Worm (Caenorhabditis elegans) whole organism, L4 larva: ENCODE measurements around the gene srx-64.

Experiments used
- Y5F2A.4 ChIP-seq: fragments of 200-800 bp; sonication (Bioruptor generic); optimal IDR thresholded peaks from 2 replicates; lab custom pipeline; 2018; ENCODE audit warnings: mild to moderate bottlenecking, missing genetic modification characterization, missing compliant biosample characterization
- aly-2 ChIP-seq: sonication (generic microtip); optimal IDR thresholded peaks from 2 replicates; lab custom pipeline; 2018; ENCODE audit warnings: missing biosample characterization, missing genetic modification characterization
- ama-1 ChIP-seq: fragments of 150-350 bp; optimal IDR thresholded peaks from 2 replicates; lab custom pipeline; 2014; ENCODE audit warnings: inconsistent platforms, mixed read lengths
- daf-12 ChIP-seq: fragments of 150-350 bp; optimal IDR thresholded peaks from 2 replicates; lab custom pipeline; 2014; ENCODE audit warnings: missing biosample characterization, missing genetic modification reagents, missing genetic modification characterization
- daf-19 ChIP-seq: fragments of 200-800 bp; sonication (Bioruptor generic); conservative IDR thresholded peaks from 2 replicates; pipeline ENCODE4 v1.3.6; 2022; ENCODE audit warnings: missing genetic modification characterization, missing compliant biosample characterization
- mdt-29 ChIP-seq: fragments of 200-800 bp; sonication (Bioruptor generic); IDR thresholded peaks from 2 replicates; pipeline ENCODE4 v1.3.6; 2022; ENCODE audit warnings: missing genetic modification reagents, missing genetic modification characterization, missing compliant biosample characterization
- nhr-10 ChIP-seq: fragments of 150-350 bp; optimal IDR thresholded peaks from 2 replicates; lab custom pipeline; 2014; ENCODE audit warnings: missing biosample characterization, missing genetic modification characterization
- nhr-28 ChIP-seq: fragments of 150-350 bp; optimal IDR thresholded peaks from 2 replicates; lab custom pipeline; 2014; ENCODE audit warnings: missing biosample characterization, missing genetic modification characterization
- nhr-76 ChIP-seq: fragments of 150-350 bp; optimal IDR thresholded peaks from 2 replicates; lab custom pipeline; 2014; ENCODE audit warnings: missing biosample characterization, missing genetic modification characterization
- nhr-77 ChIP-seq: fragments of 150-350 bp; optimal IDR thresholded peaks from 2 replicates; lab custom pipeline; 2014; ENCODE audit warnings: missing biosample characterization, missing genetic modification characterization
- pha-4 ChIP-seq, 2 experiments: fragments of 150-350 bp in 1 of 2; fragments of 200-800 bp in 1 of 2; sonication (Bioruptor generic) in 1 of 2; IDR thresholded peaks in 1 of 2; optimal IDR thresholded peaks in 1 of 2; 2 replicates each; pipeline versions ENCODE4 v1.3.6 to Lab custom; 2014 to 2022; ENCODE audit warnings: missing genetic modification characterization in 2 of 2, missing genetic modification reagents in 2 of 2, missing biosample characterization in 1 of 2, missing compliant biosample characterization in 1 of 2
- unc-62 ChIP-seq, 3 experiments: fragments of 150-350 bp in 1 of 3; sonication (generic microtip); optimal IDR thresholded peaks in 2 of 3; peaks in 1 of 3; 1 replicate in 1 of 3; 2 replicates in 2 of 3; lab custom pipeline; 2014 to 2017; ENCODE audit warnings: missing biosample characterization in 3 of 3, missing genetic modification characterization in 3 of 3, missing genetic modification reagents in 3 of 3, missing genotype in 1 of 3
- zfp-3 ChIP-seq: fragments of 200-800 bp; sonication (Bioruptor generic); conservative IDR thresholded peaks from 2 replicates; pipeline ENCODE4 v1.3.6; 2022; ENCODE audit warnings: missing genetic modification reagents, missing genetic modification characterization, missing compliant biosample characterization

- TF ChIP-seq daf-19 (GFP tag; lab: Robert Waterston, UW) (no peak), aly-2 (tag; lab: Kevin White, UChicago) (no peak), unc-62 (GFP tag; optimal IDR thresholded peaks at IDR 0.05 in 1 of 2; lab: Kevin White, UChicago) (no peak), unc-62 (tag; optimal IDR thresholded peaks at IDR 0.05; lab: Kevin White, UChicago) (no peak), nhr-10 (no peak), mdt-29 (GFP tag; lab: Robert Waterston, UW) (no peak), ama-1 (lab: Kevin White, UChicago) (no peak), Y5F2A.4 (GFP tag; lab: Kevin White, UChicago) (no peak), nhr-76 (tag; lab: Kevin White, UChicago) (no peak), nhr-28 (tag; lab: Kevin White, UChicago) (no peak), pha-4 (GFP tag; IDR thresholded peaks at IDR 0.05; lab: Robert Waterston, UW) (no peak), pha-4 (tag; optimal IDR thresholded peaks at IDR 0.05; lab: Kevin White, UChicago) (no peak), daf-12 (tag; lab: Kevin White, UChicago) (no peak), nhr-77 (tag; lab: Kevin White, UChicago) (no peak), zfp-3 (no peak)
These were observed 7.6 kb upstream of the srx-64 start, which contains the start of gene srx-65 for ce11 chrV:3921635-3922034.
